Fruit fly (Drosophila melanogaster) whole organism, embryonic: ENCODE results near the gene enc.

Experiments
- Blimp-1 ChIP-seq: fragments of 200-800 bp; sonication (Bioruptor generic); optimal IDR thresholded peaks from 3 replicates; lab custom pipeline; 2018; ENCODE audit warnings: missing biosample characterization, missing genetic modification characterization, mild to moderate bottlenecking, moderate library complexity, missing genetic modification reagents
- CG10209 ChIP-seq: fragments of 200-800 bp; sonication (Bioruptor generic); optimal IDR thresholded peaks from 3 replicates; lab custom pipeline; 2017; ENCODE audit warnings: missing biosample characterization, mild to moderate bottlenecking, missing genetic modification characterization, missing genetic modification reagents
- CG1024 ChIP-seq: fragments of 200-800 bp; sonication (Bioruptor generic); IDR thresholded peaks from 2 replicates; pipeline ENCODE4 v1.3.6; 2022; ENCODE audit warnings: missing biosample characterization, missing genetic modification characterization
- CG10959 ChIP-seq: fragments of 200-800 bp; sonication (Bioruptor generic); IDR thresholded peaks from 2 replicates; pipeline ENCODE4 v1.3.6; 2022; ENCODE audit warnings: missing biosample characterization, missing genetic modification characterization
- CG11695 ChIP-seq: fragments of 200-800 bp; sonication (Bioruptor generic); IDR thresholded peaks from 3 replicates; pipeline ENCODE4 v1.3.6; 2022; ENCODE audit warnings: missing biosample characterization, missing genetic modification characterization
- CG12659 ChIP-seq: fragments of 200-800 bp; sonication (Bioruptor generic); optimal IDR thresholded peaks from 3 replicates; lab custom pipeline; 2017; ENCODE audit warnings: mild to moderate bottlenecking, missing biosample characterization, missing genetic modification reagents, missing genetic modification characterization
- CG12942 ChIP-seq: fragments of 200-800 bp; sonication (Bioruptor generic); optimal IDR thresholded peaks from 3 replicates; lab custom pipeline; 2016; ENCODE audit warnings: missing biosample characterization, missing genetic modification characterization
- CG13424 ChIP-seq: fragments of 200-800 bp; sonication (Bioruptor generic); optimal IDR thresholded peaks from 2 replicates; lab custom pipeline; 2019; ENCODE audit warnings: missing biosample characterization, mild to moderate bottlenecking, missing genetic modification characterization, moderate library complexity
- CG14710 ChIP-seq: fragments of 200-800 bp; sonication (Bioruptor generic); optimal IDR thresholded peaks from 3 replicates; lab custom pipeline; 2019; ENCODE audit warnings: missing biosample characterization, mild to moderate bottlenecking, missing genetic modification characterization, moderate library complexity
- CG15073 ChIP-seq: fragments of 200-800 bp; sonication (Bioruptor generic); optimal IDR thresholded peaks from 2 replicates; lab custom pipeline; 2016; ENCODE audit warnings: missing biosample characterization, missing genetic modification characterization
- CG17361 ChIP-seq: fragments of 200-800 bp; sonication (Bioruptor generic); IDR thresholded peaks from 3 replicates; pipeline ENCODE4 v1.3.6; 2022; ENCODE audit warnings: missing biosample characterization, missing genetic modification characterization
- CG17385 ChIP-seq: fragments of 200-800 bp; sonication (Bioruptor generic); optimal IDR thresholded peaks from 3 replicates; lab custom pipeline; 2018; ENCODE audit warnings: missing biosample characterization, mild to moderate bottlenecking, missing genetic modification characterization
- CG17612 ChIP-seq: fragments of 200-800 bp; sonication (Bioruptor generic); IDR thresholded peaks from 2 replicates; pipeline ENCODE4 v1.3.6; 2022; ENCODE audit warnings: missing biosample characterization, missing genetic modification characterization
- CG18262 ChIP-seq: fragments of 200-800 bp; optimal IDR thresholded peaks from 3 replicates; lab custom pipeline; 2019; ENCODE audit warnings: missing biosample characterization, mild to moderate bottlenecking, missing genetic modification characterization, moderate library complexity
- CG18619 ChIP-seq: fragments of 200-800 bp; sonication (Bioruptor generic); optimal IDR thresholded peaks from 3 replicates; lab custom pipeline; 2017; ENCODE audit warnings: missing biosample characterization, mild to moderate bottlenecking, missing genetic modification characterization
- CG2129 ChIP-seq: fragments of 200-800 bp; sonication (Bioruptor generic); IDR thresholded peaks from 2 replicates; pipeline ENCODE4 v1.3.6; 2022; ENCODE audit warnings: missing biosample characterization, missing genetic modification characterization; ENCODE audit not compliant: partially characterized antibody
- CG2875 ChIP-seq: fragments of 200-800 bp; sonication (Bioruptor generic); optimal IDR thresholded peaks from 2 replicates; lab custom pipeline; 2017; ENCODE audit warnings: missing biosample characterization, mild to moderate bottlenecking, missing genetic modification characterization, missing genetic modification reagents
- CG34224 ChIP-seq: fragments of 200-800 bp; sonication (Bioruptor generic); IDR thresholded peaks from 3 replicates; pipeline ENCODE4 v1.3.6; 2022; ENCODE audit warnings: missing biosample characterization, missing genetic modification characterization; ENCODE audit not compliant: partially characterized antibody
- CG4360 ChIP-seq: fragments of 200-800 bp; sonication (Bioruptor generic); IDR thresholded peaks from 2 replicates; pipeline ENCODE4 v1.3.6; 2022; ENCODE audit warnings: missing biosample characterization, missing genetic modification characterization
- CG4424 ChIP-seq: fragments of 200-800 bp; sonication (Bioruptor generic); optimal IDR thresholded peaks from 3 replicates; lab custom pipeline; 2016; ENCODE audit warnings: missing biosample characterization, missing genetic modification characterization
- CG4617 ChIP-seq: fragments of 200-800 bp; sonication (Bioruptor generic); optimal IDR thresholded peaks from 3 replicates; lab custom pipeline; 2016; ENCODE audit warnings: missing biosample characterization, missing genetic modification characterization, borderline replicate concordance
- CG4730 ChIP-seq: fragments of 200-800 bp; sonication (Bioruptor generic); IDR thresholded peaks from 2 replicates; pipeline ENCODE4 v1.3.6; 2022; ENCODE audit warnings: missing biosample characterization, missing genetic modification characterization
- CG6175 ChIP-seq: fragments of 200-800 bp; sonication (Bioruptor generic); IDR thresholded peaks from 3 replicates; pipeline ENCODE4 v1.3.6; 2022; ENCODE audit warnings: missing biosample characterization, missing genetic modification characterization
- CG6683 ChIP-seq: fragments of 200-800 bp; sonication (Bioruptor generic); optimal IDR thresholded peaks from 2 replicates; lab custom pipeline; 2017; ENCODE audit warnings: missing biosample characterization, mild to moderate bottlenecking, missing genetic modification characterization, missing genetic modification reagents
- CG6813 ChIP-seq: fragments of 200-800 bp; sonication (Bioruptor generic); optimal IDR thresholded peaks from 2 replicates; lab custom pipeline; 2017; ENCODE audit warnings: missing biosample characterization, missing genetic modification characterization, mild to moderate bottlenecking, moderate library complexity, missing genetic modification reagents
- CG7963 ChIP-seq: fragments of 200-800 bp; sonication (Bioruptor generic); IDR thresholded peaks from 3 replicates; pipeline ENCODE4 v1.3.6; 2022; ENCODE audit warnings: missing biosample characterization, missing genetic modification characterization; ENCODE audit not compliant: partially characterized antibody
- CG8924 ChIP-seq: fragments of 200-800 bp; optimal IDR thresholded peaks from 3 replicates; lab custom pipeline; 2019; ENCODE audit warnings: missing biosample characterization, mild to moderate bottlenecking, missing genetic modification characterization, moderate library complexity
- Camta ChIP-seq: fragments of 200-800 bp; sonication (Bioruptor generic); optimal IDR thresholded peaks from 2 replicates; lab custom pipeline; 2016; ENCODE audit warnings: missing biosample characterization, missing genetic modification characterization
- CrebB ChIP-seq: fragments of 200-800 bp; sonication (Bioruptor generic); optimal IDR thresholded peaks from 3 replicates; lab custom pipeline; 2018; ENCODE audit warnings: missing biosample characterization, mild to moderate bottlenecking, missing genetic modification characterization
- Dad ChIP-seq: fragments of 200-800 bp; sonication (Bioruptor generic); optimal IDR thresholded peaks from 3 replicates; lab custom pipeline; 2016; ENCODE audit warnings: missing biosample characterization, missing genetic modification characterization
- Dfd ChIP-seq, 2 experiments: fragments of >200 bp; optimal IDR thresholded peaks; 2 replicates each; lab custom pipeline; 2017; ENCODE audit warnings: missing biosample characterization in 2 of 2, missing genetic modification characterization in 2 of 2
- Doc3 ChIP-seq: fragments of 200-800 bp; sonication (Bioruptor generic); IDR thresholded peaks from 3 replicates; pipeline ENCODE4 v1.3.6; 2022; ENCODE audit warnings: missing biosample characterization, missing genetic modification characterization; ENCODE audit not compliant: partially characterized antibody
- Ets65A ChIP-seq: fragments of 200-800 bp; sonication (Bioruptor generic); peaks from one replicate; lab custom pipeline; 2016; ENCODE audit warnings: missing biosample characterization, missing genetic modification characterization
- Gug ChIP-seq: fragments of 200-800 bp; sonication (Bioruptor generic); IDR thresholded peaks from 4 replicates; pipeline ENCODE4 v1.3.6; 2022; ENCODE audit warnings: missing biosample characterization, missing genetic modification characterization
- Meics ChIP-seq: fragments of 200-800 bp; sonication (Bioruptor generic); optimal IDR thresholded peaks from 2 replicates; lab custom pipeline; 2017; ENCODE audit warnings: missing biosample characterization, mild to moderate bottlenecking, missing genetic modification characterization
- Pdp1 ChIP-seq, 2 experiments: fragments of 200-800 bp; sonication (Bioruptor generic); optimal IDR thresholded peaks; 3 replicates each; lab custom pipeline; 2016; ENCODE audit warnings: missing biosample characterization in 2 of 2, missing genetic modification characterization in 2 of 2, mild to moderate bottlenecking in 1 of 2, moderate library complexity in 1 of 2
- TFAM ChIP-seq: fragments of 200-800 bp; sonication (Bioruptor generic); optimal IDR thresholded peaks from 2 replicates; lab custom pipeline; 2017; ENCODE audit warnings: missing biosample characterization, missing genetic modification characterization, inconsistent platforms
- bsh ChIP-seq, 2 experiments: fragments of 200-800 bp; sonication (Bioruptor generic); optimal IDR thresholded peaks; 2 replicates each; lab custom pipeline; 2017 to 2018; ENCODE audit warnings: mild to moderate bottlenecking in 2 of 2, missing biosample characterization in 2 of 2, missing genetic modification characterization in 2 of 2, moderate library complexity in 1 of 2
- dimm ChIP-seq: fragments of 200-800 bp; sonication (Bioruptor generic); IDR thresholded peaks from 2 replicates; pipeline ENCODE4 v1.3.6; 2022; ENCODE audit warnings: missing biosample characterization, missing genetic modification characterization
- dmrt99B ChIP-seq: fragments of 200-800 bp; sonication (Bioruptor generic); optimal IDR thresholded peaks from 2 replicates; lab custom pipeline; 2018; ENCODE audit warnings: missing biosample characterization, mild to moderate bottlenecking, missing genetic modification characterization, moderate library complexity
- fd96Cb ChIP-seq: fragments of 200-800 bp; sonication (Bioruptor generic); optimal IDR thresholded peaks from 2 replicates; lab custom pipeline; 2018; ENCODE audit warnings: missing biosample characterization, mild to moderate bottlenecking, missing genetic modification characterization, moderate library complexity
- gce ChIP-seq: fragments of 200-800 bp; sonication (Bioruptor generic); IDR thresholded peaks from 3 replicates; pipeline ENCODE4 v1.3.6; 2022; ENCODE audit warnings: missing biosample characterization, missing genetic modification characterization
- nmo ChIP-seq: fragments of 200-800 bp; sonication (Bioruptor generic); optimal IDR thresholded peaks from 2 replicates; lab custom pipeline; 2018; ENCODE audit warnings: missing biosample characterization, mild to moderate bottlenecking, missing genetic modification characterization, moderate library complexity
- oc ChIP-seq: fragments of 200-800 bp; sonication (Bioruptor generic); optimal IDR thresholded peaks from 2 replicates; lab custom pipeline; 2018; ENCODE audit warnings: missing biosample characterization, mild to moderate bottlenecking, missing genetic modification characterization, moderate library complexity
- pb ChIP-seq: fragments of 200-800 bp; sonication (Bioruptor generic); optimal IDR thresholded peaks from 3 replicates; lab custom pipeline; 2016; ENCODE audit warnings: missing biosample characterization, missing genetic modification characterization
- peb ChIP-seq: fragments of 200-800 bp; sonication (Bioruptor generic); IDR thresholded peaks from 2 replicates; pipeline ENCODE4 v1.3.6; 2022; ENCODE audit warnings: missing biosample characterization, missing genetic modification characterization
- shn ChIP-seq: fragments of 200-800 bp; sonication (Bioruptor generic); optimal IDR thresholded peaks from 3 replicates; lab custom pipeline; 2016; ENCODE audit warnings: missing biosample characterization, missing genetic modification characterization
- slbo ChIP-seq: fragments of 200-800 bp; sonication (Bioruptor generic); IDR thresholded peaks from 2 replicates; pipeline ENCODE4 v1.3.6; 2022; ENCODE audit warnings: missing biosample characterization, missing genetic modification characterization
- stwl ChIP-seq: fragments of 200-800 bp; sonication (Bioruptor generic); optimal IDR thresholded peaks from 3 replicates; lab custom pipeline; 2018; ENCODE audit warnings: missing biosample characterization, mild to moderate bottlenecking, missing genetic modification characterization, moderate library complexity
- yki ChIP-seq: fragments of >200 bp; optimal IDR thresholded peaks from 3 replicates; lab custom pipeline; 2018

Gene enc

DNA sequence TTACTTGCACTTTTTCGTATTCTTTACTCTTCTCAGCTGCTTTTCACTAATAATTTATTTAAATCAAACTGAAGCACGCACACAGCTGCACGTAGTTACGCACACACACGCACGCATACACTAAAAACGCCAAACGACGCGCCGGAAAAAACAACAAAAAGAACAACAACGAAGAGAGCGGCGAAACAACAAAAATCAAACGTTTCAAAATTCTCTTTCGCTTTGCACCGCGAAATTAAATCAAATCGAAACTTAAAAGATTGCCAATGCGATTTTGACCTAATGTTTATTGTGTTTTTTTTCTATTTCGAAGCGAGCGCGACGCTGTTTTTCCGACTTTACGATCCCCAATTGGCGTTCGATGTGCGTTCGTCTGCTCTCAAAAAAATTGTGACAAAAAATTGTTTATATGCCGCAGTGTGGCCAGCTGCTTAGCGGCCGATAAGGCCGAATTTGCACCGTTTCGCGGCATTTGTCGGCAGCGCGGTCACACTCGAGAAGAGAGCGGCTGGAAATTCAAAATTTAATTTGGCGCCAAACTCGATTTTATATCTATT is 30.8 kb upstream of the enc start (continued):
- TF ChIP-seq Meics = peak; percentile 9
- 0 out of 3 replicates have a peak, but pooled peaks have one; percentile 9 for TF ChIP-seq CG17361 (GFP tag; lab: Robert Waterston, UW)
- peak; percentile 30; the same call in 1 of the 3 replicates for TF ChIP-seq gce (GFP tag; lab: Robert Waterston, UW)
- no peak for TF ChIP-seq TFAM (GFP tag; lab: Kevin White, UChicago)
- no peak for TF ChIP-seq CG15073 (GFP tag; lab: Kevin White, UChicago)
- TF ChIP-seq CG1024 (GFP tag; lab: Robert Waterston, UW) = no peak
- TF ChIP-seq dimm = no peak
- TF ChIP-seq fd96Cb (tag; lab: Kevin White, UChicago) = no peak
- peak in 1 of 2 experiments; percentile 53 for TF ChIP-seq bsh (GFP tag; optimal IDR thresholded peaks at IDR 0.05; lab: Kevin White, UChicago)
- TF ChIP-seq dmrt99B (tag; lab: Kevin White, UChicago) = no peak
- TF ChIP-seq Blimp-1 (GFP tag; lab: Kevin White, UChicago) = no peak
- TF ChIP-seq stwl (tag; lab: Kevin White, UChicago) = peak; percentile 44
- TF ChIP-seq Dad (GFP tag; lab: Kevin White, UChicago) = no peak
- TF ChIP-seq Pdp1 (GFP tag; optimal IDR thresholded peaks at IDR 0.05; lab: Kevin White, UChicago) = peak in 1 of 2 experiments; percentile 31
- TF ChIP-seq nmo (GFP tag; lab: Kevin White, UChicago) = peak; percentile 44
- TF ChIP-seq yki (lab: Kevin White, UChicago) = no peak
- TF ChIP-seq peb (GFP tag; lab: Robert Waterston, UW) = no peak
- TF ChIP-seq CG17612 (GFP tag; lab: Robert Waterston, UW) = no peak
- TF ChIP-seq CG12659 = peak; percentile 45
- peak; percentile 30 for TF ChIP-seq shn (GFP tag; lab: Kevin White, UChicago)
- no peak for TF ChIP-seq CG7963 (GFP tag; lab: Robert Waterston, UW)
- TF ChIP-seq CG6175 (GFP tag; lab: Robert Waterston, UW) = no peak
- TF ChIP-seq CG10209 = peak; percentile 7
- TF ChIP-seq CG6813 (GFP tag; lab: Kevin White, UChicago) = no peak
- TF ChIP-seq Dfd (GFP tag; optimal IDR thresholded peaks at IDR 0.05; lab: Kevin White, UChicago) = no peak
- peak; percentile 21 for TF ChIP-seq CG14710 (tag; lab: Kevin White, UChicago)
- peak; percentile 32 for TF ChIP-seq CG17385 (GFP tag; lab: Kevin White, UChicago)
- TF ChIP-seq Camta (GFP tag; lab: Kevin White, UChicago) = peak; percentile 15
- TF ChIP-seq CG10959 = no peak
- no peak for TF ChIP-seq CG2875 (GFP tag; lab: Kevin White, UChicago)
- TF ChIP-seq pb = no peak
- TF ChIP-seq CrebB (tag; lab: Kevin White, UChicago) = peak; percentile 59
- TF ChIP-seq Gug = no peak
- TF ChIP-seq CG18262 (tag; lab: Kevin White, UChicago) = no peak
- no peak for TF ChIP-seq CG2129 (GFP tag; lab: Robert Waterston, UW)
- peak; percentile 12 for TF ChIP-seq CG18619 (GFP tag; lab: Kevin White, UChicago)
- TF ChIP-seq CG4617 (GFP tag; lab: Kevin White, UChicago) = peak; percentile 19
- TF ChIP-seq slbo (GFP tag; lab: Robert Waterston, UW) = no peak
- no peak for TF ChIP-seq CG12942 (GFP tag; lab: Kevin White, UChicago)
- TF ChIP-seq CG6683 = no peak
- peak; percentile 32 for TF ChIP-seq oc (tag; lab: Kevin White, UChicago)
- TF ChIP-seq CG34224 = peak; percentile 36; the same call in 2 of the 3 replicates
- TF ChIP-seq CG8924 (tag; lab: Kevin White, UChicago) = peak; percentile 92
- no peak for TF ChIP-seq Ets65A
- peak; percentile 45; the same call in 1 of the 3 replicates for TF ChIP-seq CG11695 (GFP tag; lab: Robert Waterston, UW)
- TF ChIP-seq Doc3 (GFP tag; lab: Robert Waterston, UW) = no peak
- peak; percentile 81 for TF ChIP-seq CG4360
- TF ChIP-seq CG4424 (GFP tag; lab: Kevin White, UChicago) = no peak
- TF ChIP-seq CG4730 (GFP tag; lab: Robert Waterston, UW) = no peak
- peak; percentile 17 for TF ChIP-seq CG13424 (tag; lab: Kevin White, UChicago)
